Fruit fly (Drosophila melanogaster) ovary, adult (tissue): Measurements from ENCODE around the gene Polr1H.

Experiments used
- CG17801 ChIP-seq: fragments of 200-800 bp; optimal IDR thresholded peaks from 2 replicates; lab custom pipeline; 2019; ENCODE audit warnings: missing biosample characterization, mild to moderate bottlenecking, missing genetic modification characterization, moderate library complexity; ENCODE audit not compliant: partially characterized antibody

Gene Polr1H

DNA sequence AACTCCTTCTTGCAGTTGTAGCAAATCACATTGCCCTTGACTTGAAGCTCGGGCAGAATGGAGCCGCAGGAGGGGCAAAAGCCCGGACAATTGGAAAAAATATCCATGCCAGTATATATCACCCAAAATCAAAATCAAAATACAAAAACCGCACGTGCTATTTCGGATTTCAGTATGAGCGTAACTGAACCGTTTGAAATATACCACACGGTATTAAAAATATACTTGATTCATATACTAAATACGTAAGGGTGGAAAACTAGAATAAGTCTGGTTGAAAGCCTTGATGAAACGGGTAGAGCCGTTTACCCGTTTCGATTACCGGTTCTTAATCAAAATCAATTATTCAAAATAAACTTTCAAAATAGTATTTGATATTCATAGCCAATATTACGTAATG lies at the start of gene Polr1H:
Gene Polr1H (minus strand): TSS at position 188 of the 400 bp plus-strand sequence.
- TF ChIP-seq CG17801 (GFP tag; lab: Kevin White, UChicago), result no peak

DNA sequence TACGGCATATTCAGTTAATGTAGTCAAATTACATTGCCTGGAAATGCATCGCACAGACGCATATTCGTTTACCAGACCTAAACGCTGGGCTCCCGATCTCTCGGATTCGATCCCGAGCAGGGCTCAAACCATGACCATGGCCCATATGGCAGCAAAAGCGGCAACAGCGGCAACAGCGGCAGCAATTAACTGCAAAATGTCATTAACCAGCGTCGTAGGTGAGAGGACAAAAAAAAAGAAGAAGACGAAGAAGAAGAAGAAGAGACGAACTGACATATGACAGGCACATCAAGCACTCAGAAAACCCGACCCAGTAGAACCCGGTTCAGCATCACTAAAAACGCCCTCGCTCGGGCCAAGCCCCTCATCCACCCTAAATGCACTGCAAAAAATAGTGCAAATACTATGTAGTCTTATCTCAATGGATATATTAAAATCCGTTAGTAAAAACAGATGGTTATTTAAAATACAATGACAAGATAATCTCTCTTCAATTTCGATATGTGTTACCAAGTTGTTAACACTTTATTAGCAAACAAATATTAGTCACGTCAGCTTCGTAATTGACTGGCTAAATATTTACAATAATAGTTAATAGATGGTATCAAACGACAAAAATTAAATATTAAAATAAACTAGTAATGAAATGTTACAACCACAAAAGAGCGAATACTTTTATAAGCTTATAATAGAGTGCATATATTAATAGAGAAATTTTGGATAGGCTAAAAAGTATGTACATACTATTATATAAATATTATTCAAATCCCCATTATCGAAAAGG lies 48.3 kb upstream of the Polr1H start:
- no peak for TF ChIP-seq CG17801 (GFP tag; lab: Kevin White, UChicago)

dm6 chr3R:21825140-21825539 lies 47.5 kb upstream of the Polr1H start:
- TF ChIP-seq CG17801 (GFP tag; lab: Kevin White, UChicago), result no peak

- no peak for TF ChIP-seq CG17801 (GFP tag; lab: Kevin White, UChicago)
Observed at dm6 chr3R:21824407-21825006, 46.9 kb upstream of the Polr1H start.

DNA sequence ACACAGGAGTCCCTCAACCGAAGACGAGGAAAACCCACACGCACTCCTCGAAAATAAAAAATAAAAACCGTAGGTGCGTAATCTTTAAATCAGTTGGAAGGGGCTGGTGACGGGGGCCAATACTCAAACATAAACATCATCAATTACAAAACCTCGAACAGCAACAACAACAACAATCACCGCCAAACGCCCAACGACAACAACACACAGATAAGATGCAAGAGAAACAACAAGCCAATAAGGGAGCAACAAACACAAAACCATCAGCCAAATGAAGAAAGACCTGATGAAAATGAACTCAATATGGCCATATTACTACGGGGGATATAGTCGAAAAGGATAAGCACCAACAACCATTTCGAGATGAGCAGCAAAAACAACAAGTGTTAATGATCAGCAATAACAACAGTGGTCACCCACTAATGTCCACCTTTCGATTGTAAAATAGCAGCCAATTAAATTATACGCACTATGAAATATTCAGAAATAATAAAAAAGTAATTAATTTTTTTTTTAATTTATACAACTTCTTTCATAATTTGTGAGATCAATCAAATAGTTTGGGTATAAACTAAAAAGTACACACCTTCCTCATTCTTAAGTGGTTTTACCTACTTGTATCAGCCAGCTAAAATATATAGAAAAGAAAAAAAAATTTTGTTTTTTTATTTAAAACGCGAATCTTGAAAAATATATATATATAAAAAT lies 46.2 kb upstream of the Polr1H start:
- peak; percentile 72 for TF ChIP-seq CG17801 (GFP tag; lab: Kevin White, UChicago)

dm6 chr3R:21823076-21823475 lies 45.4 kb upstream of the Polr1H start:
- TF ChIP-seq CG17801 (GFP tag; lab: Kevin White, UChicago), result no peak

dm6 chr3R:21822562-21822933 lies 44.9 kb upstream of the Polr1H start, which contains the start of gene CASK:
CASK (minus strand) TSS chr3R:21822674.
- TF ChIP-seq CG17801 (GFP tag; lab: Kevin White, UChicago), result no peak

DNA sequence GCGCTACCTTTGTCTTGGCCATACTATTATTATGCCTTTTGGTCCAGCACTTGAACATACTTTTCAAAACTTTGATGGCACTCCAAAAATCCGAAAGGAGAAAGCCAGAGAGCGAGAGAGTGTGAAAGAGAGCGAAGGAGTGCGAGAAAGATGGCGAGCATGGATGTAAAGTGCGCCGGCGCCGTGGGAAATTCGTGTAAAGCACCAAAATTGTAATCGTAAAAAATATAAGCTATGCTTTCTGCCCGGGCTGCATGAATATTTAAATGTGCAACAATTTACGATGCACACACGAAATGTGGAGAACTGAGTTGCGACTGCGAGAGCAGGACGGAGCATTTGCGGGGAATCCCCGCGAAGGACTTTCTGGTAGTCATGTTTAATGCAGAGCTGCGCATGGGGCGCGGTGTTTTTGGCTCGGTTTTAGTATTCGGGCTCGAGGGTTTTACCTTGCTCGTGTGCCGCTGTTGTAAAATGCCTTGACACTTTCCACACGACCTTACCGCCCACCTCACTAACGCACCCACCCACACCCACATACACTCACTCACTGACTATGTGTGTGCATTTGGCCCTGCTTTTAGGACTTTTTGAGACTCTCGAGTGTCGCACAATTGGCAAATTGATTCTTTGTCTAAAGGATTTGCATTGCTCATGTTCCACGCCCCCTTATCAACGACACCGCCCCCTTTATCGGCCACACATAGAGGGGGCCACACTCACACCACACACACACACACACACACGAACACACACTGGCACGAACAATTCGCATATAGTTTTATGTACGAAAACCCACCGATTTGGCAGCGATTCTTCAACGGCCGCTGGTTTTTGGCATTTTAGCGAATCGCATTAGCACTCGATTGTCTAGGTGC lies 44.3 kb upstream of the Polr1H start:
- TF ChIP-seq CG17801 (GFP tag; lab: Kevin White, UChicago), result peak; percentile 18

dm6 chr3R:21808622-21809347 lies 31.1 kb upstream of the Polr1H start:
- TF ChIP-seq CG17801 (GFP tag; lab: Kevin White, UChicago), result no peak

DNA sequence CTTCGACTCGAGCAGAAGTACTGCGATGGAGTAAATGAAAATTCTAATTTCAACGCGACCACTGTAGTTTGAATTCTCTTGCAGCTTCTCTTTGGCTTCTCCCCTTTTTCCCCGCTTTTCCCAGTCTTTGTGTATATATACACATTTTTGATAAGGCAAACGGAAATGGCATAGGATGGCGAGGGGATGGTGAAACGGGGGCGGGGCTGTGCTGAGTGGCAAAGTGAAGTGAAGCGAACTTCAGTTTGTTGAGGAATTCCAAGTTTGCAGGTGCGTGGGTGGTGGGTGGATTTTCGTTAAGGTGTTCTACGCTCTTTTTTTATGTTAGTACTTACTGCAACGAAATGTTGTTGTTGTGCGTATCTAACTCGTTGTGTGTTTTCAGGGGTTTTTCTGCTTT lies 29.6 kb upstream of the Polr1H start:
- no peak for TF ChIP-seq CG17801 (GFP tag; lab: Kevin White, UChicago)

DNA sequence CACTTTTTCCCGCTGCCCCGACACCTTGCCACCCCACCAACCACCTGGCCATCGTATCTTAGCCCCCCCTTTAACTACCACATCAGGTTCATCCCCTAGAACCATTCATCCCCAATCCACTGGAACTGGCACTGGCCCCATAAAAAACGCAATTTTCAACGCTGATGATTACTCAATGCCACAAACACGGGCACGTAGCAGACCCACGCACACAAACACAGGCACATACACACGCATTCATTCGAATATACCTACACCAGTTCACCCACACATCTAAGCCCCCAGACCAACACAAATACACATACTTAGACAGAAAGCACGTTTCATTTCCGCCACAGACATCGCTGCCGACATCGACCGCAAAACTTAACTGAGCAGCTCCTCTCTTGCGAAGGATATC lies 16.1 kb upstream of the Polr1H start:
- TF ChIP-seq CG17801 (GFP tag; lab: Kevin White, UChicago), result no peak

DNA sequence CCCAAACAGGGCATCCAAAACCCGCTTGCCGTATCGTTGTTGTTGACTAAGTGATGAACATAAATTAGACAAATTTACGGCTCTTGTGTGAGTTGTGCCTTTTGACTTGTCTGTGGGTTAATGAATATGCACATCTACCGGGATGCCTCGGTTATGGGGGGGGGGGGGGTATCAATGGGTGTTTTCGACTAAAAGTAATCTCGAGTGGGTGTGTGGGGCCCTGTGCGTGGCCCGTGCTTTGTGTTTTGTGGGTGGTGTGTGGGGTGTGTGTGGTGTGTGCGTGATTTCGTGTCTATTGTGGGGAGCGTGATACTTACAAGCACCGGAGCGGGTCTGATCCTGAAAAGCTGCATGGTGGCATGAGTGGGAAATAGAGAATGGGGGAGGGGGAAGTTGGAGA lies 12.7 kb upstream of the Polr1H start:
- TF ChIP-seq CG17801 (GFP tag; lab: Kevin White, UChicago), result no peak

DNA sequence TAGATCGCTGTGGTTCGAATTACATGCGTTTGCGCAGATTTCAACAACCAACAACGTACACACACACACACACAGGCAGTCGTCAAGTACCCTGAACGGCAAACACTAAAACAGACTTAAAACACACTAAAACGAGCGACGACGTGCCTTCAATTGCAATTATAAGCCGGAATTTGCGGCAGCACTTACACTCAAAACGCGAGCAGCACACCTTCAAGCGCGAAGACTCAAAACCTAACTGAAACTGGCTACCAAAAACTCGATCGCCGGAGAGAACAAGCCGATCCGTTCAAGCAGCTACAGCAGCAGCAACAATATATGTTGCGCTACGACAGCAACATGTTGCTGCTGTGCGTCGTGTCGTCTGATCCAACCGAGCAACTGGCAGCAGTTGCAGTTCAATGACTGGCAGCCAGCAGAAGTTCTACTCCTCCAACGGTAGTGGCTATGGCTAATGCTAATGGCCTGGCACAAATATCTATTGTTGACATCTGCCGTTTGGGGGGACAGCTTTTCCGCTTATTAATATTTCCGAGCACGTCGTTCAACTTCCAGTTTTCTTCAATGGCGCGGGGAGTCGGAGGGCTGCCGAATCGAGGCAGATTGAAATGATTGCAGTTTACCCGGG lies 4.8 kb upstream of the Polr1H start, which contains the start of gene tsl:
Gene tsl (minus strand): TSS at position 242 of the 628 bp plus-strand sequence.
- TF ChIP-seq CG17801 (GFP tag; lab: Kevin White, UChicago), result no peak
